Worm (Caenorhabditis elegans) whole organism, young adult: ENCODE results near the gene lgc-43.

Experiments
- B0035.1 ChIP-seq: sonication (generic microtip); optimal IDR thresholded peaks from 2 replicates; lab custom pipeline; 2016; ENCODE audit warnings: missing genetic modification characterization, mild to moderate bottlenecking, missing compliant biosample characterization, missing genotype, missing genetic modification reagents
- B0336.3 ChIP-seq: fragments of 200-800 bp; sonication (Bioruptor generic); IDR thresholded peaks from 2 replicates; pipeline ENCODE4 v1.3.6; 2022; ENCODE audit warnings: missing genetic modification characterization, missing compliant biosample characterization
- C17E4.6 ChIP-seq: fragments of 200-800 bp; sonication (Bioruptor generic); IDR thresholded peaks from 2 replicates; pipeline ENCODE4 v1.3.6; 2022; ENCODE audit warnings: missing genetic modification reagents, missing genetic modification characterization, missing compliant biosample characterization
- F10E7.11 ChIP-seq: sonication (generic microtip); optimal IDR thresholded peaks from 2 replicates; lab custom pipeline; 2017; ENCODE audit warnings: mild to moderate bottlenecking, missing genetic modification characterization, moderate library complexity, missing compliant biosample characterization
- F23B12.7 ChIP-seq: sonication (generic microtip); optimal IDR thresholded peaks from 2 replicates; lab custom pipeline; 2017; ENCODE audit warnings: missing genetic modification characterization, mild to moderate bottlenecking, missing compliant biosample characterization, antibody characterized with exemption, moderate library complexity; ENCODE audit not compliant: insufficient read depth
- F33H1.4 ChIP-seq: fragments of 200-800 bp; sonication (Bioruptor generic); IDR thresholded peaks from 2 replicates; pipeline ENCODE4 v1.3.6; 2022; ENCODE audit warnings: missing genetic modification reagents, missing genetic modification characterization, missing compliant biosample characterization
- F49E8.2 ChIP-seq: sonication (generic microtip); optimal IDR thresholded peaks from 3 replicates; lab custom pipeline; 2017; ENCODE audit warnings: missing genetic modification characterization, mild to moderate bottlenecking, missing compliant biosample characterization, antibody characterized with exemption, moderate library complexity; ENCODE audit not compliant: insufficient read depth
- F57A8.1 ChIP-seq: fragments of 200-800 bp; sonication (Bioruptor generic); optimal IDR thresholded peaks from 2 replicates; lab custom pipeline; 2018; ENCODE audit warnings: mild to moderate bottlenecking, missing genetic modification characterization, moderate library complexity, missing compliant biosample characterization
- F57C9.4 ChIP-seq: sonication (generic microtip); optimal IDR thresholded peaks from 2 replicates; lab custom pipeline; 2017; ENCODE audit warnings: mild to moderate bottlenecking, missing genetic modification characterization, missing compliant biosample characterization
- ZK185.1 ChIP-seq: sonication (generic microtip); optimal IDR thresholded peaks from 2 replicates; lab custom pipeline; 2016; ENCODE audit warnings: mild to moderate bottlenecking, missing genetic modification characterization, missing compliant biosample characterization; ENCODE audit not compliant: poor library complexity, severe bottlenecking
- akir-1 ChIP-seq: fragments of 200-800 bp; sonication (Bioruptor generic); optimal IDR thresholded peaks from 2 replicates; lab custom pipeline; 2018; ENCODE audit warnings: mild to moderate bottlenecking, missing genetic modification characterization, moderate library complexity, missing compliant biosample characterization
- aptf-3 ChIP-seq: fragments of 200-800 bp; sonication (Bioruptor generic); IDR thresholded peaks from 2 replicates; pipeline ENCODE4 v1.3.6; 2022; ENCODE audit warnings: missing genetic modification characterization, missing compliant biosample characterization
- atf-7 ChIP-seq: sonication (generic microtip); optimal IDR thresholded peaks from 2 replicates; lab custom pipeline; 2017; ENCODE audit warnings: mild to moderate bottlenecking, missing genetic modification characterization, missing compliant biosample characterization
- ccch-3 ChIP-seq: fragments of 200-800 bp; sonication (Bioruptor generic); optimal IDR thresholded peaks from 2 replicates; lab custom pipeline; 2018; ENCODE audit warnings: mild to moderate bottlenecking, missing genetic modification characterization, missing compliant biosample characterization
- cebp-2 ChIP-seq: fragments of 200-800 bp; sonication (Bioruptor generic); IDR thresholded peaks from 2 replicates; pipeline ENCODE4 v1.3.6; 2022; ENCODE audit warnings: missing genetic modification characterization, missing compliant biosample characterization
- ceh-27 ChIP-seq: fragments of 200-800 bp; sonication (Bioruptor generic); optimal IDR thresholded peaks from 2 replicates; lab custom pipeline; 2018; ENCODE audit warnings: mild to moderate bottlenecking, missing genetic modification characterization, moderate library complexity, missing compliant biosample characterization
- ceh-79 ChIP-seq: sonication (generic microtip); optimal IDR thresholded peaks from 2 replicates; lab custom pipeline; 2017; ENCODE audit warnings: mild to moderate bottlenecking, missing genetic modification characterization, missing compliant biosample characterization
- dpl-1 ChIP-seq: fragments of 150-350 bp; optimal IDR thresholded peaks from 2 replicates; lab custom pipeline; 2014; ENCODE audit warnings: missing biosample characterization, missing genetic modification reagents, missing genetic modification characterization
- efl-1 ChIP-seq: fragments of 150-350 bp; optimal IDR thresholded peaks from 2 replicates; lab custom pipeline; 2014; ENCODE audit warnings: missing biosample characterization, missing genetic modification reagents, missing genetic modification characterization
- ekl-4 ChIP-seq: fragments of 200-800 bp; sonication (Bioruptor generic); IDR thresholded peaks from 2 replicates; pipeline ENCODE4 v1.3.6; 2022; ENCODE audit warnings: missing genetic modification reagents, missing genetic modification characterization, missing compliant biosample characterization
- hlh-26 ChIP-seq: fragments of 200-800 bp; sonication (Bioruptor generic); conservative IDR thresholded peaks from 2 replicates; pipeline ENCODE4 v1.3.6; 2022; ENCODE audit warnings: missing genetic modification reagents, missing genetic modification characterization, missing compliant biosample characterization
- lsy-27 ChIP-seq: sonication (generic microtip); optimal IDR thresholded peaks from 2 replicates; lab custom pipeline; 2017; ENCODE audit warnings: missing genetic modification characterization, mild to moderate bottlenecking, missing compliant biosample characterization, antibody characterized with exemption, missing genotype, borderline replicate concordance; ENCODE audit not compliant: insufficient read depth
- madf-3 ChIP-seq: fragments of 200-800 bp; sonication (Bioruptor generic); IDR thresholded peaks from 2 replicates; pipeline ENCODE4 v1.3.6; 2022; ENCODE audit warnings: missing genetic modification reagents, missing genetic modification characterization, missing compliant biosample characterization
- madf-8 ChIP-seq: fragments of 200-800 bp; sonication (Bioruptor generic); conservative IDR thresholded peaks from 2 replicates; pipeline ENCODE4 v1.3.6; 2022; ENCODE audit warnings: missing genetic modification reagents, missing genetic modification characterization, missing compliant biosample characterization
- nfya-1 ChIP-seq: sonication (generic microtip); optimal IDR thresholded peaks from 2 replicates; lab custom pipeline; 2017; ENCODE audit warnings: antibody characterized with exemption, missing compliant biosample characterization, missing genetic modification characterization, borderline replicate concordance; ENCODE audit not compliant: insufficient read depth
- nfyb-1 ChIP-seq: fragments of 200-800 bp; sonication (Bioruptor generic); IDR thresholded peaks from 2 replicates; pipeline ENCODE4 v1.3.6; 2022; ENCODE audit warnings: missing genetic modification reagents, missing genetic modification characterization, missing compliant biosample characterization
- nhr-120 ChIP-seq: fragments of 200-800 bp; sonication (Bioruptor generic); IDR thresholded peaks from 2 replicates; pipeline ENCODE4 v1.3.6; 2022; ENCODE audit warnings: missing genetic modification characterization, missing compliant biosample characterization
- pha-4 ChIP-seq: fragments of 150-350 bp; sonication (generic microtip); optimal IDR thresholded peaks from 2 replicates; lab custom pipeline; 2014; ENCODE audit warnings: missing biosample characterization, missing genetic modification reagents, missing genetic modification characterization
- snpc-3.4 ChIP-seq: sonication (generic microtip); optimal IDR thresholded peaks from 2 replicates; lab custom pipeline; 2017; ENCODE audit warnings: missing genetic modification characterization, mild to moderate bottlenecking, missing compliant biosample characterization, antibody characterized with exemption, moderate library complexity, missing genotype, missing genetic modification reagents
- unc-62 ChIP-seq: fragments of 150-350 bp; optimal IDR thresholded peaks from 2 replicates; lab custom pipeline; 2014; ENCODE audit warnings: missing biosample characterization, missing genetic modification reagents, missing genetic modification characterization
- xnd-1 ChIP-seq: sonication (generic microtip); optimal IDR thresholded peaks from 2 replicates; lab custom pipeline; 2016; ENCODE audit warnings: missing genotype, missing genetic modification reagents, missing genetic modification characterization, missing compliant biosample characterization
- zim-3 ChIP-seq: sonication (generic microtip); optimal IDR thresholded peaks from 2 replicates; lab custom pipeline; 2017; ENCODE audit warnings: mild to moderate bottlenecking, missing genetic modification characterization, moderate library complexity, missing compliant biosample characterization
- ztf-18 ChIP-seq: sonication (generic microtip); optimal IDR thresholded peaks from 2 replicates; lab custom pipeline; 2016; ENCODE audit warnings: missing genotype, mild to moderate bottlenecking, missing genetic modification characterization, missing compliant biosample characterization
- ztf-22 ChIP-seq: fragments of 200-800 bp; sonication (Bioruptor generic); optimal IDR thresholded peaks from 2 replicates; lab custom pipeline; 2018; ENCODE audit warnings: mild to moderate bottlenecking, missing genetic modification characterization, moderate library complexity, missing compliant biosample characterization

lgc-43 gene

DNA sequence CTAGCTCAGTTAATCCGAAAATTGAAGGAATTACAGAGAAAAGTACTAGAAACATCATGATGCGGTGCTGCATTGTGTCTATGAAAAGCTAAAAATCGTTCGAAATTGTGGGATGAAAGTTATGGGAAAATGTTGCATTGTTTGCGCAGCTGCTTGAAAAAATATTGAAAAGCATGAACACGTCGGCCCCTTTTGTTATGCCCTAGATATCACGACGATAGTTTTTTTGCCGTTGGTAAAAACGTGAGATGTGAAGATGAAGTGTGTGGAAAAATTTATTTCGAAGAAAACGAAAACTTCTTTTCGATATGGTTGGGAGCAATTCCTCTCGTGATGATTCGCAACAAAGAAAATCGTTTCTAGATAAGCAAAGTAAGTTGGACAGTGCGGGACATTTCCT, 12.2 kb downstream of the lgc-43 start, which contains the start of the genes C43F9.5 and nkb-2:
Gene C43F9.5, minus strand, starts transcription at position 101 of the 400 bp plus-strand sequence.
Gene nkb-2, plus strand, starts transcription at position 277 of the 400 bp plus-strand sequence.
- no peak for TF ChIP-seq aptf-3 (GFP tag; lab: Robert Waterston, UW)

DNA sequence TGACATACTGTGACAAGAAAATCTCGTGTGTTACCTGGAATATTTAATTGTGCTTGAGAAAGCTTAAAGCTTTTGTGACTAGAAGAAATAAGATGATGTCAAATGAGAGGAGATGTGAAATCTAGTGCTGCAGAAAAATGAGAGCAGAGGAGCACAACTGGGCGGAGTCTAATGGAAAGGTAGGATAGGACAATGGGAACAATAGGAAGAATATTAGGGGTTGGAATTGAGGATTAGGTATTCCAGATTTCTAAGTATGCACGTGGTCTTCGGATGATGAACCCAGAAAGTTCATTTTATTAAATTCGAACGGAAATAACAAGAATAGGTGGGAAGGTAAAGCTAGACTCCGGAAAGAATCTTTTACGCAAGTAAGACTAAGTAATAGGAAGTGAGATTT, 15.1 kb downstream of the lgc-43 start, which contains the start of gene C43F9.7:
Gene C43F9.7, minus strand, starts transcription at position 101 of the 400 bp plus-strand sequence.
- no peak for TF ChIP-seq cebp-2 (GFP tag; lab: Robert Waterston, UW)

DNA sequence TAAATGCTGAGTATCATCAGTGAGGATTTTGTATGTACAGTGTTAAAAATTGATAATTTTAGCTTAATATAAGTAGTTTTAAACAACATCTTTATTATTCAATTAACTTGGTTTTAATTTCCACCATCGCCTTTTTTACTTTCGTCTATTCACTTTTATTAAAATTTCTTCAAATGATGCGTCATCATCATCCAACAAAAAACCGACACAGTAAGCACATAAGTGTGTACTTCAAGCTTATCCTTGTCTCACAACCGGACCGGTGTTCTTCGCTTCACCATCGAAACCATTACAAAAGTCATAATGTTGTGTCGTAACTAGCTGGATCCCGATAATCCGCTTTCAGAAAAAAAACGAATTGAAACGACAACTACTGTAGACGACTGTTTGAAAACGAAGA, 18.0 kb downstream of the lgc-43 start, which contains the start of gene C43F9.11:
Gene C43F9.11, plus strand, starts transcription at position 301 of the 400 bp plus-strand sequence.
- TF ChIP-seq zim-3 (no peak), F57A8.1 (GFP tag; lab: Kevin White, UChicago) (no peak), C17E4.6 (GFP tag; lab: Robert Waterston, UW) (no peak), atf-7 (tag; lab: Kevin White, UChicago) (no peak), unc-62 (GFP tag; lab: Kevin White, UChicago) (no peak), akir-1 (GFP tag; lab: Kevin White, UChicago) (no peak), hlh-26 (GFP tag; lab: Robert Waterston, UW) (no peak), ceh-79 (tag; lab: Kevin White, UChicago) (no peak), snpc-3.4 (tag; lab: Kevin White, UChicago) (no peak), F57C9.4 (tag; lab: Kevin White, UChicago) (no peak)

DNA sequence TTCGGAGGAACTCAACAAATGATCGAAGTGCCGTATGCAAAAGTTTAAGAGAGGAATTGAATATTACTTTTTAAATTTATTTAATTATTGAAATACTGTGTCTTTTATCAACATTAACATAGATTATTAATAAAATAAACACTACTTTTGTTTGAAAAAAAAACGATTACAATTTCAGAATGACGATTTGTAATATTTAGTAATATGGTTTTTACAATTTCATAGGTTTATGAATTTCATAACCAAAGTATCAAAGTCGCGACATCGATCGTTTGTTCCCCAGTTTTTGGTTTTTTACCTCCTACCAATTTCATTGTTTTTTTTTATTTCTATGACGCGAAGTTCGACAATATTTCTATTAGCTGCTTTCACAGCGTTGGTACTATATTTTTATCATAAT, 21.5 kb downstream of the lgc-43 start, which contains the start of gene R09H10.1:
Gene R09H10.1, plus strand, starts transcription at position 301 of the 400 bp plus-strand sequence.
- TF ChIP-seq atf-7 (tag; lab: Kevin White, UChicago), result no peak
- TF ChIP-seq ekl-4 (GFP tag; lab: Robert Waterston, UW), result no peak
- no peak for TF ChIP-seq nfyb-1 (GFP tag; lab: Robert Waterston, UW)
- TF ChIP-seq ztf-22 (GFP tag; lab: Kevin White, UChicago), result no peak
- TF ChIP-seq ZK185.1 (tag; lab: Kevin White, UChicago), result no peak
- TF ChIP-seq ceh-27 (GFP tag; lab: Kevin White, UChicago), result no peak
- TF ChIP-seq lsy-27 (tag; lab: Kevin White, UChicago), result no peak
- TF ChIP-seq F57A8.1 (GFP tag; lab: Kevin White, UChicago), result no peak
- no peak for TF ChIP-seq F49E8.2 (tag; lab: Kevin White, UChicago)
- TF ChIP-seq xnd-1, result no peak
- no peak for TF ChIP-seq efl-1 (GFP tag; lab: Kevin White, UChicago)
- TF ChIP-seq dpl-1 (GFP tag; lab: Kevin White, UChicago), result no peak

DNA sequence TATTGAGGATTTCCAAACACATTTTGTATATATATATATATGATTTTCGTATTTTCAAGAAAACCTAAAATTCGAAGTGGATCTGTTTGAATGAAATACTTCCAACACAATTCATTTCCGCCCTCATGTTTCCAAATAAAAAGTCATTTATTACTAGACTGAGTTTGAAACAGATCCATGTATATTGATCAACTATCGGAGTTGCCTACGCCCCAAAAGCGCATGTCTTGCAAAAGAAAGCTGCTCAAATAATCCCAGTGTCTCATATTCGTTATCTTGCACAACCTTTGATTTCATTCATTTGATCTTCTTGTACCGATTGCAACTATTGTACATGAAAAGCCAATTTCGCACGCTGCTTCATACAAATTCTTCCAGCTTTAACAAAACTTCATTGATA, 24.2 kb downstream of the lgc-43 start, which contains the start of gene R09H10.2:
Gene R09H10.2, plus strand, starts transcription at position 301 of the 400 bp plus-strand sequence.
- TF ChIP-seq ccch-3 (GFP tag; lab: Kevin White, UChicago) (no peak), F23B12.7 (no peak), B0336.3 (GFP tag; lab: Robert Waterston, UW) (no peak), B0035.1 (tag; lab: Kevin White, UChicago) (no peak), madf-3 (no peak), nhr-120 (no peak), F33H1.4 (GFP tag; lab: Robert Waterston, UW) (no peak), ceh-27 (GFP tag; lab: Kevin White, UChicago) (no peak), ztf-18 (tag; lab: Kevin White, UChicago) (no peak), ztf-22 (GFP tag; lab: Kevin White, UChicago) (no peak), madf-8 (GFP tag; lab: Robert Waterston, UW) (no peak), C17E4.6 (GFP tag; lab: Robert Waterston, UW) (no peak), pha-4 (tag; lab: Kevin White, UChicago) (no peak), nfya-1 (tag; lab: Kevin White, UChicago) (no peak), F10E7.11 (tag; lab: Kevin White, UChicago) (no peak)
